Fruit fly (Drosophila melanogaster) whole organism, embryonic: ENCODE data around the gene vas.

Experiments
- bigmax ChIP-seq: fragments of 200-800 bp; sonication (Bioruptor generic); optimal IDR thresholded peaks from 2 replicates; lab custom pipeline; 2018; ENCODE audit warnings: missing biosample characterization, mild to moderate bottlenecking, missing genetic modification characterization
- ham ChIP-seq: fragments of 200-800 bp; sonication (Bioruptor generic); IDR thresholded peaks from 2 replicates; pipeline ENCODE4 v1.3.6; 2022; ENCODE audit warnings: missing biosample characterization, missing genetic modification characterization
- insv ChIP-seq, 2 experiments: fragments of 200-800 bp; sonication (Bioruptor generic); optimal IDR thresholded peaks; 3 replicates each; lab custom pipeline; 2016 to 2018; ENCODE audit warnings: missing biosample characterization in 2 of 2, missing genetic modification characterization in 2 of 2
- unc-4 ChIP-seq: fragments of 200-800 bp; sonication (Bioruptor generic); IDR thresholded peaks from 2 replicates; pipeline ENCODE4 v1.3.6; 2022; ENCODE audit warnings: missing biosample characterization, missing genetic modification characterization; ENCODE audit not compliant: partially characterized antibody

DNA sequence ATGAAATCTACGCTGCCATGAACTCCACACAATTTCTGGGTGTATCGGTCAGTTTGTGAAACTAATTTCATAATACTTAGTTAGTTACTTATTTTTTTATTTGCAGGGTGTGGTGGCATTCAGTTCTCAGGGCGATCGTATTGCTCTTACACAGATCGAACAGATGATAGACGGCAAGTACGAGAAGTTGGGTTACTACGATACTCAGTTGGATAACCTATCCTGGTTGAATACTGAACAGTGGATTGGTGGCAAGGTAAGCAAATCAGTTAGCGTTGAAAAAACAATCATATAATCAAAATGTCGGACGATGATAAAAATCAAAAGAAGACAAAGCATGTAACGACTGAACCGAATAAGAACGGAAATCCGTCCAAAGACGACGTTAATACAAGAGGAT is 34.9 kb upstream of the vas start, which contains the start of gene CG33310:
- TF ChIP-seq insv (GFP tag; optimal IDR thresholded peaks at IDR 0.05; lab: Kevin White, UChicago) (no peak), ham (GFP tag; lab: Robert Waterston, UW) (no peak), bigmax (GFP tag; lab: Kevin White, UChicago) (no peak), unc-4 (GFP tag; lab: Robert Waterston, UW) (no peak)
